Worm (Caenorhabditis elegans) whole organism, L1 larva: Measurements from ENCODE around the gene trpp-12.

Experiments
- C04F5.9 ChIP-seq: sonication (generic microtip); optimal IDR thresholded peaks from 2 replicates; lab custom pipeline; 2016; ENCODE audit warnings: missing genetic modification characterization, missing compliant biosample characterization
- C34B4.2 ChIP-seq: sonication (generic microtip); optimal IDR thresholded peaks from 2 replicates; lab custom pipeline; 2017; ENCODE audit warnings: mild to moderate bottlenecking, missing genetic modification characterization, missing compliant biosample characterization
- aly-2 ChIP-seq: fragments of 150-350 bp; optimal IDR thresholded peaks from 2 replicates; lab custom pipeline; 2014; ENCODE audit warnings: missing biosample characterization, missing genetic modification characterization
- ces-1 ChIP-seq: fragments of 150-350 bp; optimal IDR thresholded peaks from 2 replicates; lab custom pipeline; 2014; ENCODE audit warnings: missing biosample characterization, missing genetic modification reagents, missing genetic modification characterization
- dsc-1 ChIP-seq: sonication (generic microtip); optimal IDR thresholded peaks from 2 replicates; lab custom pipeline; 2016; ENCODE audit warnings: mild to moderate bottlenecking, missing genetic modification characterization, missing compliant biosample characterization
- efl-3 ChIP-seq: fragments of 200-800 bp; sonication (Bioruptor generic); optimal IDR thresholded peaks from 2 replicates; lab custom pipeline; 2018; ENCODE audit warnings: mild to moderate bottlenecking, missing genetic modification characterization, missing compliant biosample characterization
- fkh-4 ChIP-seq: sonication (generic microtip); optimal IDR thresholded peaks from 2 replicates; lab custom pipeline; 2016; ENCODE audit warnings: missing compliant biosample characterization, missing genetic modification characterization, borderline replicate concordance
- fos-1 ChIP-seq: fragments of 150-350 bp; optimal IDR thresholded peaks from 2 replicates; lab custom pipeline; 2014; ENCODE audit warnings: missing biosample characterization, missing genetic modification characterization
- hpl-2 ChIP-seq: fragments of 150-350 bp; optimal IDR thresholded peaks from 2 replicates; lab custom pipeline; 2014; ENCODE audit warnings: missing biosample characterization, missing genetic modification reagents, missing genetic modification characterization
- irx-1 ChIP-seq: sonication (generic microtip); optimal IDR thresholded peaks from 2 replicates; lab custom pipeline; 2016; ENCODE audit warnings: missing genetic modification characterization, missing compliant biosample characterization
- isw-1 ChIP-seq: fragments of 200-800 bp; sonication (Bioruptor generic); IDR thresholded peaks from 2 replicates; pipeline ENCODE4 v1.3.6; 2022; ENCODE audit warnings: missing genetic modification characterization, missing compliant biosample characterization
- mab-9 ChIP-seq: fragments of 200-800 bp; sonication (Bioruptor generic); IDR thresholded peaks from 2 replicates; pipeline ENCODE4 v1.3.6; 2022; ENCODE audit warnings: missing genetic modification reagents, missing genetic modification characterization, missing compliant biosample characterization
- mep-1 ChIP-seq: fragments of 150-350 bp; optimal IDR thresholded peaks from 2 replicates; lab custom pipeline; 2014; ENCODE audit warnings: missing biosample characterization, missing genetic modification characterization
- nhr-20 ChIP-seq: sonication (generic microtip); optimal IDR thresholded peaks from 2 replicates; lab custom pipeline; 2016; ENCODE audit warnings: mild to moderate bottlenecking, missing genetic modification characterization, missing compliant biosample characterization
- nhr-237 ChIP-seq: fragments of 150-350 bp; optimal IDR thresholded peaks from 2 replicates; lab custom pipeline; 2014; ENCODE audit warnings: missing biosample characterization, missing genetic modification characterization
- nhr-47 ChIP-seq: sonication (generic microtip); optimal IDR thresholded peaks from 2 replicates; lab custom pipeline; 2016; ENCODE audit warnings: mild to moderate bottlenecking, missing genetic modification characterization, moderate library complexity, missing compliant biosample characterization
- nhr-71 ChIP-seq: sonication (generic microtip); optimal IDR thresholded peaks from 2 replicates; lab custom pipeline; 2016; ENCODE audit warnings: mild to moderate bottlenecking, missing genetic modification characterization, moderate library complexity, missing compliant biosample characterization
- nhr-84 ChIP-seq: sonication (generic microtip); optimal IDR thresholded peaks from 2 replicates; lab custom pipeline; 2017; ENCODE audit warnings: missing biosample characterization, missing genetic modification characterization
- sptf-1 ChIP-seq: fragments of 150-350 bp; optimal IDR thresholded peaks from 2 replicates; lab custom pipeline; 2014; ENCODE audit warnings: missing biosample characterization, missing genetic modification characterization
- zip-4 ChIP-seq: fragments of 200-800 bp; sonication (Bioruptor generic); optimal IDR thresholded peaks from 2 replicates; lab custom pipeline; 2018; ENCODE audit warnings: mild to moderate bottlenecking, missing genetic modification characterization, moderate library complexity, missing compliant biosample characterization

trpp-12 gene

DNA sequence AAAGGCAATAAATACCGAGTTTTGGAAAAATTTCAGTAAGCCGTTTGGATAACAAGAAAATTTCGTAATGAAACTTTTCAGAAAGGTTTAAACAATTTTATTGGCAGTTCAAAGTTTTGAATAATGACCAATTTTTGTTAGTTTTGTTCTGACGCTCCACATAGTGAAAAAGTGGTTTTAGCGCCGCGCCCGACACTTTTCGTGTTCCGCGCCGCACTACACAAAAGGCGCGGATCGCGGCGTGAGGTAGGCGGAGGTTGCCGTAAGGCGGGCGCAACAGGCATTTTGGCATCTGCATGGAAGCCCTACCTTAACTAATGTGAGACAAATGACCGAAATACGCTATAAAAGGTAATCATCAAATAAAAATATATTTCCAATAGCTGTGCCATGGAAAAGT is 52.3 kb downstream of the trpp-12 start:
- no peak for TF ChIP-seq isw-1
- TF ChIP-seq mab-9, result no peak
- TF ChIP-seq sptf-1 (tag; lab: Kevin White, UChicago), result no peak
- TF ChIP-seq efl-3 (GFP tag; lab: Kevin White, UChicago), result no peak
- TF ChIP-seq irx-1 (tag; lab: Kevin White, UChicago), result no peak
- no peak for TF ChIP-seq dsc-1 (tag; lab: Kevin White, UChicago)
- no peak for TF ChIP-seq C04F5.9 (tag; lab: Kevin White, UChicago)
- TF ChIP-seq aly-2 (tag; lab: Kevin White, UChicago), result no peak
- TF ChIP-seq nhr-71 (tag; lab: Kevin White, UChicago), result no peak
- no peak for TF ChIP-seq nhr-237 (tag; lab: Kevin White, UChicago)
- TF ChIP-seq mep-1 (tag; lab: Kevin White, UChicago), result no peak
- TF ChIP-seq fos-1 (tag; lab: Kevin White, UChicago), result no peak
- TF ChIP-seq nhr-20, result no peak
- TF ChIP-seq zip-4 (GFP tag; lab: Kevin White, UChicago), result no peak
- no peak for TF ChIP-seq nhr-84 (tag; lab: Kevin White, UChicago)
- no peak for TF ChIP-seq nhr-47 (tag; lab: Kevin White, UChicago)
- TF ChIP-seq hpl-2, result no peak
- no peak for TF ChIP-seq C34B4.2 (tag; lab: Kevin White, UChicago)
- TF ChIP-seq fkh-4 (tag; lab: Kevin White, UChicago), result no peak
- TF ChIP-seq ces-1 (GFP tag; lab: Kevin White, UChicago), result no peak
